Fruit fly (Drosophila melanogaster) whole organism, wandering third instar larva: ENCODE data around the gene AIF.

ENCODE experiments used
- Abd-B ChIP-seq: fragments of >200 bp; optimal IDR thresholded peaks from 2 replicates; lab custom pipeline; 2017; ENCODE audit warnings: missing biosample characterization, missing genetic modification characterization
- CG32264 ChIP-seq: fragments of 200-800 bp; sonication (Bioruptor generic); optimal IDR thresholded peaks from 2 replicates; lab custom pipeline; 2016; ENCODE audit warnings: missing biosample characterization, missing genetic modification characterization
- CG9705 ChIP-seq: fragments of 200-800 bp; sonication (Bioruptor generic); optimal IDR thresholded peaks from 2 replicates; lab custom pipeline; 2018; ENCODE audit warnings: missing biosample characterization, mild to moderate bottlenecking, missing genetic modification characterization
- CrebA ChIP-seq: fragments of 200-800 bp; sonication (Bioruptor generic); optimal IDR thresholded peaks from 2 replicates; lab custom pipeline; 2016; ENCODE audit warnings: missing biosample characterization, mild to moderate bottlenecking, missing genetic modification characterization, borderline replicate concordance
- Dfd ChIP-seq: fragments of >200 bp; optimal IDR thresholded peaks from 2 replicates; lab custom pipeline; 2017; ENCODE audit warnings: missing biosample characterization, missing genetic modification characterization
- Dif ChIP-seq: fragments of 200-275, 200-300 bp; sonication (Bioruptor generic); optimal IDR thresholded peaks from 2 replicates; lab custom pipeline; 2018; ENCODE audit warnings: missing biosample characterization, missing genetic modification characterization; ENCODE audit not compliant: partially characterized antibody
- GATAd ChIP-seq: sonication (Bioruptor generic); optimal IDR thresholded peaks from 2 replicates; lab custom pipeline; 2016; ENCODE audit warnings: missing biosample characterization, missing genetic modification characterization
- HLH106 ChIP-seq: fragments of 200-800 bp; optimal IDR thresholded peaks from 3 replicates; lab custom pipeline; 2019; ENCODE audit warnings: missing biosample characterization, mild to moderate bottlenecking, missing genetic modification characterization, moderate library complexity
- Hnf4 ChIP-seq: fragments of 200-800 bp; sonication (Bioruptor generic); optimal IDR thresholded peaks from 2 replicates; lab custom pipeline; 2016; ENCODE audit warnings: missing biosample characterization, mild to moderate bottlenecking, missing genetic modification characterization
- Hr78 ChIP-seq: fragments of >200 bp; optimal IDR thresholded peaks from 2 replicates; lab custom pipeline; 2017; ENCODE audit warnings: missing biosample characterization, missing genetic modification characterization
- Hr83 ChIP-seq: fragments of 200-300 bp; sonication (Bioruptor generic); optimal IDR thresholded peaks from 2 replicates; lab custom pipeline; 2016; ENCODE audit warnings: missing biosample characterization, mild to moderate bottlenecking, missing genetic modification characterization, moderate library complexity; ENCODE audit not compliant: poor library complexity, severe bottlenecking
- Jra ChIP-seq: sonication (Bioruptor generic); optimal IDR thresholded peaks from 2 replicates; lab custom pipeline; 2016; ENCODE audit warnings: missing biosample characterization, missing genetic modification characterization
- Mio ChIP-seq: sonication (Bioruptor generic); optimal IDR thresholded peaks from 2 replicates; lab custom pipeline; 2016; ENCODE audit warnings: missing biosample characterization, missing genetic modification characterization
- Myc ChIP-seq: fragments of >200 bp; optimal IDR thresholded peaks from 2 replicates; lab custom pipeline; 2017
- N ChIP-seq: fragments of >200 bp; optimal IDR thresholded peaks from 2 replicates; lab custom pipeline; 2018; ENCODE audit warnings: missing biosample characterization, missing external identifiers, missing genetic modification characterization
- OdsH ChIP-seq: fragments of 200-800 bp; sonication (Bioruptor generic); optimal IDR thresholded peaks from 2 replicates; lab custom pipeline; 2016; ENCODE audit warnings: missing biosample characterization, mild to moderate bottlenecking, missing genetic modification characterization
- Rel ChIP-seq, 2 experiments: fragments of 200-800 bp; sonication (Bioruptor generic) in 1 of 2; optimal IDR thresholded peaks; 2 replicates in 1 of 2; 3 replicates in 1 of 2; lab custom pipeline; 2016 to 2019; ENCODE audit warnings: mild to moderate bottlenecking in 2 of 2, missing biosample characterization in 2 of 2, missing genetic modification characterization in 2 of 2, moderate library complexity in 1 of 2
- Sp1 ChIP-seq: fragments of 200-800 bp; sonication (Bioruptor generic); optimal IDR thresholded peaks from 3 replicates; lab custom pipeline; 2019; ENCODE audit warnings: missing biosample characterization, mild to moderate bottlenecking, missing genetic modification characterization, moderate library complexity
- Vsx2 ChIP-seq: fragments of 200-300, 225-300 bp; sonication (Bioruptor generic); optimal IDR thresholded peaks from 2 replicates; lab custom pipeline; 2018; ENCODE audit warnings: missing biosample characterization, missing genetic modification characterization; ENCODE audit not compliant: partially characterized antibody
- br ChIP-seq: fragments of 200-800 bp; sonication (Bioruptor generic); optimal IDR thresholded peaks from 2 replicates; lab custom pipeline; 2016; ENCODE audit warnings: missing biosample characterization, missing genetic modification characterization
- brk ChIP-seq: fragments of 200-800 bp; sonication (Bioruptor generic); optimal IDR thresholded peaks from 2 replicates; lab custom pipeline; 2016; ENCODE audit warnings: missing biosample characterization, mild to moderate bottlenecking, missing genetic modification characterization
- dl ChIP-seq, 2 experiments: fragments of 175-275, 200-275 bp in 1 of 2; fragments of 200-275 bp in 1 of 2; sonication (Bioruptor generic); optimal IDR thresholded peaks; lab custom pipeline; 2018; ENCODE audit warnings: mild to moderate bottlenecking in 2 of 2, missing biosample characterization in 2 of 2, missing genetic modification characterization in 2 of 2, moderate library complexity in 2 of 2; ENCODE audit not compliant: partially characterized antibody in 2 of 2, insufficient read depth in 1 of 2
- dmrt93B ChIP-seq: fragments of 200-800 bp; sonication (Bioruptor generic); optimal IDR thresholded peaks from 2 replicates; lab custom pipeline; 2018; ENCODE audit warnings: missing biosample characterization, mild to moderate bottlenecking, missing genetic modification characterization
- dsf ChIP-seq: sonication (Bioruptor generic); optimal IDR thresholded peaks from 2 replicates; lab custom pipeline; 2016; ENCODE audit warnings: missing biosample characterization, missing genetic modification characterization, borderline replicate concordance
- ey ChIP-seq: fragments of 200-800 bp; sonication (Bioruptor generic); optimal IDR thresholded peaks from 2 replicates; lab custom pipeline; 2016; ENCODE audit warnings: missing biosample characterization, missing genetic modification characterization
- foxo ChIP-seq, 2 experiments: fragments of 200-800 bp; sonication (Bioruptor generic); optimal IDR thresholded peaks; 2 replicates in 1 of 2; 3 replicates in 1 of 2; lab custom pipeline; 2016 to 2017; ENCODE audit warnings: missing biosample characterization in 2 of 2, missing genetic modification characterization in 2 of 2
- fru ChIP-seq: fragments of 200-800 bp; sonication (Bioruptor generic); optimal IDR thresholded peaks from 3 replicates; lab custom pipeline; 2016; ENCODE audit warnings: missing biosample characterization, mild to moderate bottlenecking, missing genetic modification characterization
- h ChIP-seq: fragments of 200-800 bp; sonication (Bioruptor generic); optimal IDR thresholded peaks from 3 replicates; lab custom pipeline; 2016; ENCODE audit warnings: missing biosample characterization, mild to moderate bottlenecking, missing genetic modification characterization
- jim ChIP-seq: fragments of 175-275, 200-325 bp; sonication (Bioruptor generic); optimal IDR thresholded peaks from 2 replicates; lab custom pipeline; 2016; ENCODE audit warnings: missing biosample characterization, mild to moderate bottlenecking, missing genetic modification characterization
- lola ChIP-seq: fragments of >200 bp; optimal IDR thresholded peaks from 2 replicates; lab custom pipeline; 2017; ENCODE audit warnings: missing biosample characterization, missing genetic modification characterization
- pan ChIP-seq: fragments of >200 bp; optimal IDR thresholded peaks from 2 replicates; lab custom pipeline; 2017
- psq ChIP-seq: fragments of 200-800 bp; sonication (Bioruptor generic); optimal IDR thresholded peaks from 3 replicates; lab custom pipeline; 2017; ENCODE audit warnings: missing biosample characterization, mild to moderate bottlenecking, missing genetic modification characterization, moderate library complexity
- rgr ChIP-seq: fragments of 200-800 bp; sonication (Bioruptor generic); optimal IDR thresholded peaks from 3 replicates; lab custom pipeline; 2016; ENCODE audit warnings: missing biosample characterization, mild to moderate bottlenecking, missing genetic modification characterization
- sage ChIP-seq: fragments of 200-800 bp; sonication (Bioruptor generic); optimal IDR thresholded peaks from 2 replicates; lab custom pipeline; 2016; ENCODE audit warnings: missing biosample characterization, mild to moderate bottlenecking, missing genetic modification characterization
- sv ChIP-seq: fragments of 200-800 bp; sonication (Bioruptor generic); optimal IDR thresholded peaks from 3 replicates; lab custom pipeline; 2016; ENCODE audit warnings: missing biosample characterization, missing genetic modification characterization
- tai ChIP-seq: sonication (Bioruptor generic); optimal IDR thresholded peaks from 2 replicates; lab custom pipeline; 2016; ENCODE audit warnings: missing biosample characterization, missing genetic modification characterization
- usp ChIP-seq: fragments of >200 bp; optimal IDR thresholded peaks from 2 replicates; lab custom pipeline; 2017; ENCODE audit warnings: missing biosample characterization, missing genetic modification characterization

Gene AIF

dm6 chr2L:2194305-2194828 is 42.8 kb downstream of the AIF start:
- TF ChIP-seq Abd-B (GFP tag; lab: Kevin White, UChicago) (no peak), foxo (GFP tag; optimal IDR thresholded peaks at IDR 0.05; lab: Kevin White, UChicago) (no peak), usp (GFP tag; lab: Kevin White, UChicago) (no peak), sage (peak; percentile 4), CrebA (no peak), h (GFP tag; lab: Kevin White, UChicago) (peak; percentile 2), Hnf4 (GFP tag; lab: Kevin White, UChicago) (no peak), HLH106 (tag; lab: Kevin White, UChicago) (no peak), fru (no peak), dsf (GFP tag; lab: Kevin White, UChicago) (no peak), Vsx2 (GFP tag; lab: Kevin White, UChicago) (peak; percentile 32), Rel (GFP tag; optimal IDR thresholded peaks at IDR 0.05; lab: Kevin White, UChicago) (no peak), Rel (tag; optimal IDR thresholded peaks at IDR 0.05; lab: Kevin White, UChicago) (peak; percentile 30), Dif (GFP tag; lab: Kevin White, UChicago) (peak; percentile 67)

- TF ChIP-seq GATAd (no peak), sage (no peak), dl (GFP tag; optimal IDR thresholded peaks at IDR 0.05; lab: Kevin White, UChicago; ENCODE audit: insufficient read depth in 1 of 2, partially characterized antibody in 2 of 2) (no peak), CG9705 (GFP tag; lab: Kevin White, UChicago) (no peak), OdsH (no peak), Vsx2 (GFP tag; lab: Kevin White, UChicago) (no peak), Sp1 (GFP tag; lab: Kevin White, UChicago) (no peak), ey (GFP tag; lab: Kevin White, UChicago) (no peak), rgr (GFP tag; lab: Kevin White, UChicago) (no peak), pan (no peak), N (GFP tag; lab: Kevin White, UChicago) (no peak), Mio (GFP tag; lab: Kevin White, UChicago) (no peak), h (GFP tag; lab: Kevin White, UChicago) (no peak), HLH106 (tag; lab: Kevin White, UChicago) (no peak), Hnf4 (GFP tag; lab: Kevin White, UChicago) (no peak), dsf (GFP tag; lab: Kevin White, UChicago) (no peak), sv (GFP tag; lab: Kevin White, UChicago) (no peak), Abd-B (GFP tag; lab: Kevin White, UChicago) (no peak), Dfd (GFP tag; lab: Kevin White, UChicago) (no peak)
- TF ChIP-seq, all 38 proteins: peak for 0
Measured at dm6 chr2L:2195328-2195727, 43.8 kb downstream of the AIF start.

dm6 chr2L:2196590-2197474 is 45.3 kb downstream of the AIF start:
- TF ChIP-seq sv (GFP tag; lab: Kevin White, UChicago) (peak; percentile 75), Hr78 (no peak), h (GFP tag; lab: Kevin White, UChicago) (peak; percentile 78), dmrt93B (GFP tag; lab: Kevin White, UChicago) (peak; percentile 55), usp (GFP tag; lab: Kevin White, UChicago) (no peak), N (GFP tag; lab: Kevin White, UChicago) (peak; percentile 43), sage (no peak), Dfd (GFP tag; lab: Kevin White, UChicago) (no peak), dl (GFP tag; optimal IDR thresholded peaks at IDR 0.05; lab: Kevin White, UChicago; ENCODE audit: insufficient read depth in 1 of 2, partially characterized antibody in 2 of 2) (peak; percentile 87 to 92), dsf (GFP tag; lab: Kevin White, UChicago) (peak; percentile 13), Jra (GFP tag; lab: Kevin White, UChicago) (peak; percentile 69), CG32264 (no peak), Myc (lab: Kevin White, UChicago) (peak; percentile 89), tai (peak; percentile 96), brk (GFP tag; lab: Kevin White, UChicago) (peak; percentile 50), Abd-B (GFP tag; lab: Kevin White, UChicago) (no peak), foxo (GFP tag; optimal IDR thresholded peaks at IDR 0.05; lab: Kevin White, UChicago) (peak; percentile 42 to 75), rgr (GFP tag; lab: Kevin White, UChicago) (peak; percentile 64), Sp1 (GFP tag; lab: Kevin White, UChicago) (peak; percentile 68), fru (peak; percentile 59), jim (GFP tag; lab: Kevin White, UChicago) (peak; percentile 57), HLH106 (tag; lab: Kevin White, UChicago) (peak; percentile 76), psq (GFP tag; lab: Kevin White, UChicago) (peak; percentile 71), Hr83 (GFP tag; lab: Kevin White, UChicago) (peak; percentile 93), Mio (GFP tag; lab: Kevin White, UChicago) (no peak), Dif (GFP tag; lab: Kevin White, UChicago) (peak; percentile 97), CG9705 (GFP tag; lab: Kevin White, UChicago) (peak; percentile 27), Hnf4 (GFP tag; lab: Kevin White, UChicago) (peak; percentile 44), lola (GFP tag; lab: Kevin White, UChicago) (no peak), CrebA (peak; percentile 96), br (GFP tag; lab: Kevin White, UChicago) (peak; percentile 41), ey (GFP tag; lab: Kevin White, UChicago) (peak; percentile 67), GATAd (no peak), Rel (GFP tag; optimal IDR thresholded peaks at IDR 0.05; lab: Kevin White, UChicago) (no peak), Rel (tag; optimal IDR thresholded peaks at IDR 0.05; lab: Kevin White, UChicago) (peak; percentile 90)
